Worm (Caenorhabditis elegans) whole organism, L1 larva: ENCODE data around the gene W08G11.3.

ENCODE experiments used
- Y116A8C.19 ChIP-seq: sonication (generic microtip); optimal IDR thresholded peaks from 2 replicates; lab custom pipeline; 2016; ENCODE audit warnings: missing compliant biosample characterization, missing genetic modification characterization, borderline replicate concordance
- blmp-1 ChIP-seq: fragments of 150-350 bp; optimal IDR thresholded peaks from 2 replicates; lab custom pipeline; 2014; ENCODE audit warnings: missing biosample characterization, missing genetic modification characterization
- ceh-8 ChIP-seq: fragments of 200-800 bp; sonication (Bioruptor generic); optimal IDR thresholded peaks from 2 replicates; lab custom pipeline; 2018; ENCODE audit warnings: mild to moderate bottlenecking, missing genetic modification characterization, moderate library complexity, missing compliant biosample characterization
- egl-13 ChIP-seq: sonication (generic microtip); optimal IDR thresholded peaks from 2 replicates; lab custom pipeline; 2016; ENCODE audit warnings: missing genotype, missing genetic modification reagents, missing genetic modification characterization, missing compliant biosample characterization
- ets-5 ChIP-seq: fragments of 200-800 bp; sonication (Bioruptor generic); IDR thresholded peaks from 2 replicates; pipeline ENCODE4 v1.3.6; 2022; ENCODE audit warnings: missing genetic modification characterization, missing compliant biosample characterization
- irx-1 ChIP-seq: sonication (generic microtip); optimal IDR thresholded peaks from 2 replicates; lab custom pipeline; 2016; ENCODE audit warnings: missing genetic modification characterization, missing compliant biosample characterization
- lir-3 ChIP-seq: sonication (generic microtip); optimal IDR thresholded peaks from 2 replicates; lab custom pipeline; 2016; ENCODE audit warnings: mild to moderate bottlenecking, missing genetic modification characterization, moderate library complexity, missing compliant biosample characterization; ENCODE audit not compliant: poor library complexity
- nhr-20 ChIP-seq: sonication (generic microtip); optimal IDR thresholded peaks from 2 replicates; lab custom pipeline; 2016; ENCODE audit warnings: mild to moderate bottlenecking, missing genetic modification characterization, missing compliant biosample characterization
- nhr-237 ChIP-seq: fragments of 150-350 bp; optimal IDR thresholded peaks from 2 replicates; lab custom pipeline; 2014; ENCODE audit warnings: missing biosample characterization, missing genetic modification characterization
- pax-3 ChIP-seq: fragments of 200-800 bp; sonication (Bioruptor generic); optimal IDR thresholded peaks from 2 replicates; lab custom pipeline; 2018; ENCODE audit warnings: mild to moderate bottlenecking, missing genetic modification characterization, moderate library complexity, missing compliant biosample characterization
- snpc-4 ChIP-seq: fragments of 150-350 bp; optimal IDR thresholded peaks from 2 replicates; lab custom pipeline; 2014; ENCODE audit warnings: missing biosample characterization, missing genetic modification characterization
- snu-23 ChIP-seq: sonication (generic microtip); optimal IDR thresholded peaks from 2 replicates; lab custom pipeline; 2016; ENCODE audit warnings: missing genetic modification characterization, missing compliant biosample characterization
- sox-4 ChIP-seq: sonication (generic microtip); optimal IDR thresholded peaks from 2 replicates; lab custom pipeline; 2016; ENCODE audit warnings: missing genetic modification characterization, missing compliant biosample characterization
- swsn-7 ChIP-seq: sonication (generic microtip); optimal IDR thresholded peaks from 2 replicates; lab custom pipeline; 2016; ENCODE audit warnings: missing genetic modification characterization, missing compliant biosample characterization
- unc-62 ChIP-seq: fragments of 150-350 bp; optimal IDR thresholded peaks from 2 replicates; lab custom pipeline; 2014; ENCODE audit warnings: missing biosample characterization, missing genetic modification reagents, missing genetic modification characterization
- xbp-1 ChIP-seq: sonication (generic microtip); optimal IDR thresholded peaks from 2 replicates; lab custom pipeline; 2016; ENCODE audit warnings: missing genetic modification characterization, missing compliant biosample characterization
- ztf-4 ChIP-seq: fragments of 150-350 bp; optimal IDR thresholded peaks from 2 replicates; lab custom pipeline; 2014; ENCODE audit warnings: missing biosample characterization, missing genetic modification characterization

Gene W08G11.3

ce11 chrV:16420696-16421095 lies 53.2 kb downstream of the W08G11.3 start, which contains the start of gene srw-48:
Gene srw-48, plus strand, starts transcription at chrV:16420996.
- TF ChIP-seq lir-3 (no peak), irx-1 (tag; lab: Kevin White, UChicago) (no peak), ets-5 (GFP tag; lab: Robert Waterston, UW) (no peak), snu-23 (GFP tag; lab: Kevin White, UChicago) (no peak), swsn-7 (tag; lab: Kevin White, UChicago) (no peak), snpc-4 (no peak), nhr-237 (tag; lab: Kevin White, UChicago) (no peak), egl-13 (tag; lab: Kevin White, UChicago) (no peak), nhr-20 (tag; lab: Kevin White, UChicago) (no peak), blmp-1 (tag; lab: Kevin White, UChicago) (no peak), sox-4 (tag; lab: Kevin White, UChicago) (no peak), ztf-4 (tag; lab: Kevin White, UChicago) (no peak), xbp-1 (tag; lab: Kevin White, UChicago) (no peak), unc-62 (GFP tag; lab: Kevin White, UChicago) (no peak), pax-3 (no peak), ceh-8 (GFP tag; lab: Kevin White, UChicago) (no peak), Y116A8C.19 (no peak)
